Fruit fly (Drosophila melanogaster): ENCODE measurements around the gene CG14221.

Gene CG14221

DNA sequence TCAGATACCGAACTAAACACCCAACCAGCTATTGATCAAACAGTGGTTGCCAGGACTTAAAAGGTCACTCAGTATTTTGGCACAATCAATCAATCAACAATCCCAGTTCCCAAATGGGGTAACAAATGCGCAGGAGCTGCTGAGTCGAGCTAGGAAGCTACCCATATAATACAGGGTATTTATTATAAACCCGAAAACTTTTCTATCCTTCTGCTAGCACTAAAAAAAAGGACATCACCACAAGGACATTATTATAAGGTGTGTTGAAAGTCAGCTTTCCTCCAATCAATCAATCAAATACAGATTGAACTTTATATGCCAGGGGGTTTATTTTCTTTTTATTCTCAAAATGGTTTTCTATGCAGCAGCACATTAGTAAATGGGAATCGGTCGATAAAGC lies at the start of gene CG14221:
Gene CG14221, minus strand, starts transcription at position 101 of the 400 bp plus-strand sequence.
- TF ChIP-seq CG10631 (GFP tag; optimal IDR thresholded peaks at IDR 0.05) (no peak), vri (GFP tag; optimal IDR thresholded peaks at IDR 0.05) (no peak), CG8119 (GFP tag; IDR thresholded peaks at IDR 0.05) (no peak), CG16779 (tag; optimal IDR thresholded peaks at IDR 0.05) (no peak), Sox15 (GFP tag; optimal IDR thresholded peaks at IDR 0.05) (no peak), CG11762 (GFP tag; optimal IDR thresholded peaks at IDR 0.05; ENCODE audit: insufficient read depth) (no peak), CG32006 (GFP tag; optimal IDR thresholded peaks at IDR 0.05) (no peak), CG6854 (GFP tag; optimal IDR thresholded peaks at IDR 0.05) (no peak), achi (GFP tag; optimal IDR thresholded peaks at IDR 0.05) (no peak), dsx (GFP tag; optimal IDR thresholded peaks at IDR 0.05; ENCODE audit: poor library complexity, severe bottlenecking) (no peak), OdsH (GFP tag; optimal IDR thresholded peaks at IDR 0.05) (no peak)

DNA sequence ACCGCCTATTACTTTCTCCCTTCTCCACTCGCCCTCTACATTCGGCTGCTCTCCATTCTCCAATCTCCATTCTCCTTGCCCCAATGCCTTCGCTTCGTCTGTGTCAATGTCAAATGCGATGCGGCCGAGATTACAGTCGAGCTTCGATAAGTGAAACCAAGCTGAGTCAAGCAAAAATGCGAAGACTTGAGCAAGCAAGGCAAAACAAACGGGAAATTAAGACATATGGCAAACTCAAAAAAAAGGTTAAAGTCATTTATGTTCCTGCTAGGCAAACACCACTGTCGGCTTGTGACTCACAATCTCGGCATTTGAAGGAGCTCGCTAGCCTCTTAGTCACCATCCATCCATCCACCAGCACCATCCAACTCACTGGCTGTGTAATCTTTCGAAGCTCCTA lies 47.4 kb upstream of the CG14221 start:
- TF ChIP-seq Ets96B (tag; optimal IDR thresholded peaks at IDR 0.05) (peak; percentile 96), Eip75B (GFP tag; optimal IDR thresholded peaks at IDR 0.05) (peak; percentile 99), CG4318 (GFP tag; optimal IDR thresholded peaks at IDR 0.05) (peak; percentile 95), ss (GFP tag; optimal IDR thresholded peaks at IDR 0.05) (peak; percentile 97 to 98), CG11902 (GFP tag; optimal IDR thresholded peaks at IDR 0.05) (peak; percentile 98), fd59A (GFP tag; optimal IDR thresholded peaks at IDR 0.05) (peak; percentile 98), CG3919 (GFP tag; optimal IDR thresholded peaks at IDR 0.05) (peak; percentile 99), CG6163 (GFP tag; IDR thresholded peaks at IDR 0.05) (peak; percentile 99), CG3032 (tag; optimal IDR thresholded peaks at IDR 0.05) (peak; percentile 96), CG8632 (GFP tag; optimal IDR thresholded peaks at IDR 0.05) (peak; percentile 98), vri (GFP tag; optimal IDR thresholded peaks at IDR 0.05) (peak; percentile 99), CG6808 (GFP tag; optimal IDR thresholded peaks at IDR 0.05) (peak; percentile 97), CG6792 (GFP tag; optimal IDR thresholded peaks at IDR 0.05) (peak; percentile 99), Blimp-1 (GFP tag; optimal IDR thresholded peaks at IDR 0.05) (peak; percentile 94), CG8319 (GFP tag; optimal IDR thresholded peaks at IDR 0.05) (peak; percentile 98), Gug (GFP tag; IDR thresholded peaks at IDR 0.05) (peak; percentile 97), CG34406 (GFP tag; optimal IDR thresholded peaks at IDR 0.05) (peak; percentile 98), CG16779 (tag; optimal IDR thresholded peaks at IDR 0.05) (peak; percentile 95), Met (GFP tag; optimal IDR thresholded peaks at IDR 0.05) (peak; percentile 99), Hr4 (GFP tag; optimal IDR thresholded peaks at IDR 0.05) (peak; percentile 97), Eip78C (GFP tag) (peak; percentile 100), CG8119 (GFP tag; IDR thresholded peaks at IDR 0.05) (peak; percentile 97), Ets21C (GFP tag; optimal IDR thresholded peaks at IDR 0.05) (peak; percentile 99), fd85E (GFP tag; optimal IDR thresholded peaks at IDR 0.05) (peak; percentile 96), CG6276 (GFP tag; optimal IDR thresholded peaks at IDR 0.05) (peak; percentile 88), net (GFP tag; optimal IDR thresholded peaks at IDR 0.05) (peak; percentile 99), OdsH (GFP tag; optimal IDR thresholded peaks at IDR 0.05) (peak; percentile 99), acj6 (GFP tag; optimal IDR thresholded peaks at IDR 0.05) (peak; percentile 99), Smox (GFP tag; optimal IDR thresholded peaks at IDR 0.05) (peak; percentile 99), CG15336 (GFP tag; IDR thresholded peaks at IDR 0.05) (peak; percentile 97), CG32006 (GFP tag; optimal IDR thresholded peaks at IDR 0.05) (peak; percentile 97), Lpt (GFP tag; optimal IDR thresholded peaks at IDR 0.05) (peak; percentile 98), esn (GFP tag; optimal IDR thresholded peaks at IDR 0.05) (peak; percentile 100), CG9139 (GFP tag; optimal IDR thresholded peaks at IDR 0.05) (peak; percentile 96), spab (GFP tag; optimal IDR thresholded peaks at IDR 0.05) (peak; percentile 95), fkh (GFP tag; optimal IDR thresholded peaks at IDR 0.05) (no peak), pdm3 (GFP tag; optimal IDR thresholded peaks at IDR 0.05) (peak; percentile 99), CG10669 (GFP tag; optimal IDR thresholded peaks at IDR 0.05) (peak; percentile 98), Sox15 (GFP tag; optimal IDR thresholded peaks at IDR 0.05) (peak; percentile 98), CG11762 (GFP tag; optimal IDR thresholded peaks at IDR 0.05; ENCODE audit: insufficient read depth) (peak; percentile 97), Hr39 (GFP tag; optimal IDR thresholded peaks at IDR 0.05) (peak; percentile 100), achi (GFP tag; optimal IDR thresholded peaks at IDR 0.05) (peak; percentile 98), CG7368 (GFP tag; optimal IDR thresholded peaks at IDR 0.05) (peak; percentile 99), CG10631 (GFP tag; optimal IDR thresholded peaks at IDR 0.05) (peak; percentile 99), Sox14 (GFP tag; optimal IDR thresholded peaks at IDR 0.05) (peak; percentile 100), topi (GFP tag; optimal IDR thresholded peaks at IDR 0.05) (peak; percentile 99)
